Fruit fly (Drosophila melanogaster) whole organism, embryonic: ENCODE data around the gene Jon99Ciii.
A peak's percentile ranks its signal among the peaks of the same experiment; 100 is the strongest.

Experiments used
- Asciz ChIP-seq: fragments of 200-800 bp; sonication (Bioruptor generic); optimal IDR thresholded peaks from 2 replicates; lab custom pipeline; 2017; ENCODE audit warnings: missing biosample characterization, mild to moderate bottlenecking, missing genetic modification characterization, missing genetic modification reagents
- Bdp1 ChIP-seq: fragments of 200-800 bp; sonication (Bioruptor generic); optimal IDR thresholded peaks from 3 replicates; lab custom pipeline; 2016; ENCODE audit warnings: missing biosample characterization, missing genetic modification characterization
- CG11247 ChIP-seq: fragments of 200-800 bp; sonication (Bioruptor generic); IDR thresholded peaks from 2 replicates; pipeline ENCODE4 v1.3.6; 2022; ENCODE audit warnings: missing biosample characterization, missing genetic modification characterization
- CG11723 ChIP-seq: fragments of 200-800 bp; sonication (Bioruptor generic); optimal IDR thresholded peaks from 2 replicates; lab custom pipeline; 2017; ENCODE audit warnings: missing biosample characterization, mild to moderate bottlenecking, missing genetic modification characterization
- CG1233 ChIP-seq: fragments of 200-800 bp; sonication (Bioruptor generic); optimal IDR thresholded peaks from 4 replicates; lab custom pipeline; 2018; ENCODE audit warnings: missing biosample characterization, mild to moderate bottlenecking, missing genetic modification characterization
- CG14441 ChIP-seq: fragments of 200-800 bp; sonication (Bioruptor generic); IDR thresholded peaks from 2 replicates; pipeline ENCODE4 v1.3.6; 2022; ENCODE audit warnings: missing biosample characterization, missing genetic modification characterization
- CG14667 ChIP-seq: fragments of 200-800 bp; sonication (Bioruptor generic); IDR thresholded peaks from 2 replicates; pipeline ENCODE4 v1.3.6; 2022; ENCODE audit warnings: missing biosample characterization, missing genetic modification characterization
- CG17568 ChIP-seq: fragments of 200-800 bp; sonication (Bioruptor generic); optimal IDR thresholded peaks from 2 replicates; lab custom pipeline; 2018; ENCODE audit warnings: missing biosample characterization, mild to moderate bottlenecking, missing genetic modification characterization, moderate library complexity
- CG1832 ChIP-seq: fragments of 200-800 bp; sonication (Bioruptor generic); optimal IDR thresholded peaks from 2 replicates; lab custom pipeline; 2017; ENCODE audit warnings: missing biosample characterization, mild to moderate bottlenecking, missing genetic modification characterization, inconsistent platforms
- CG3407 ChIP-seq: fragments of 200-800 bp; sonication (Bioruptor generic); optimal IDR thresholded peaks from 2 replicates; lab custom pipeline; 2018; ENCODE audit warnings: missing biosample characterization, mild to moderate bottlenecking, missing genetic modification characterization
- CG34224 ChIP-seq: fragments of 200-800 bp; sonication (Bioruptor generic); IDR thresholded peaks from 3 replicates; pipeline ENCODE4 v1.3.6; 2022; ENCODE audit warnings: missing biosample characterization, missing genetic modification characterization; ENCODE audit not compliant: partially characterized antibody
- CG3726 ChIP-seq: fragments of 200-800 bp; sonication (Bioruptor generic); IDR thresholded peaks from 3 replicates; pipeline ENCODE4, ENCODE4 v1.3.6; 2022; ENCODE audit warnings: missing biosample characterization, missing genetic modification characterization
- CG3847 ChIP-seq: fragments of 200-800 bp; sonication (Bioruptor generic); IDR thresholded peaks from 2 replicates; pipeline ENCODE4 v1.3.6; 2022; ENCODE audit warnings: missing biosample characterization, missing genetic modification characterization
- CG6683 ChIP-seq: fragments of 200-800 bp; sonication (Bioruptor generic); optimal IDR thresholded peaks from 2 replicates; lab custom pipeline; 2017; ENCODE audit warnings: missing biosample characterization, mild to moderate bottlenecking, missing genetic modification characterization, missing genetic modification reagents
- CG7839 ChIP-seq: fragments of 200-800 bp; sonication (Bioruptor generic); optimal IDR thresholded peaks from 3 replicates; lab custom pipeline; 2018; ENCODE audit warnings: missing biosample characterization, mild to moderate bottlenecking, missing genetic modification characterization, moderate library complexity
- Camta ChIP-seq: fragments of 200-800 bp; sonication (Bioruptor generic); optimal IDR thresholded peaks from 2 replicates; lab custom pipeline; 2016; ENCODE audit warnings: missing biosample characterization, missing genetic modification characterization
- Ets97D ChIP-seq: fragments of 200-800 bp; sonication (Bioruptor generic); optimal IDR thresholded peaks from 3 replicates; lab custom pipeline; 2016; ENCODE audit warnings: missing biosample characterization, missing genetic modification characterization
- HLHmδ ChIP-seq: fragments of 200-800 bp; sonication (Bioruptor generic); optimal IDR thresholded peaks from 2 replicates; lab custom pipeline; 2018; ENCODE audit warnings: missing biosample characterization, mild to moderate bottlenecking, missing genetic modification characterization, moderate library complexity
- Hr3 ChIP-seq: fragments of 200-800 bp; sonication (Bioruptor generic); optimal IDR thresholded peaks from 3 replicates; lab custom pipeline; 2016; ENCODE audit warnings: missing biosample characterization, missing genetic modification characterization
- Hr78 ChIP-seq, 2 experiments: fragments of 200-800 bp in 1 of 2; fragments of >200 bp in 1 of 2; sonication (Bioruptor generic) in 1 of 2; optimal IDR thresholded peaks; 2 replicates each; lab custom pipeline; 2017 to 2019; ENCODE audit warnings: missing biosample characterization in 2 of 2, missing genetic modification characterization in 2 of 2, mild to moderate bottlenecking in 1 of 2, moderate library complexity in 1 of 2
- Kr ChIP-seq: fragments of 200-800 bp; sonication (Bioruptor generic); optimal IDR thresholded peaks from 2 replicates; lab custom pipeline; 2017; ENCODE audit warnings: missing biosample characterization, mild to moderate bottlenecking, missing genetic modification characterization
- Mrtf ChIP-seq: fragments of 200-800 bp; sonication (Bioruptor generic); IDR thresholded peaks from 3 replicates; pipeline ENCODE4 v1.3.6; 2022; ENCODE audit warnings: missing biosample characterization, missing genetic modification characterization
- Oli ChIP-seq: fragments of 200-800 bp; sonication (Bioruptor generic); optimal IDR thresholded peaks from 2 replicates; lab custom pipeline; 2018; ENCODE audit warnings: missing biosample characterization, mild to moderate bottlenecking, missing genetic modification characterization, moderate library complexity
- Ravus ChIP-seq: fragments of 200-800 bp; sonication (Bioruptor generic); IDR thresholded peaks from 2 replicates; pipeline ENCODE4 v1.3.6; 2022; ENCODE audit warnings: missing biosample characterization, missing genetic modification characterization
- Rfx ChIP-seq: fragments of 200-800 bp; sonication (Bioruptor generic); IDR thresholded peaks from 2 replicates; pipeline ENCODE4 v1.3.6; 2022; ENCODE audit warnings: missing biosample characterization, missing genetic modification characterization
- Taf1 ChIP-seq: fragments of 200-800 bp; sonication (Bioruptor generic); IDR thresholded peaks from 2 replicates; pipeline ENCODE4 v1.3.6; 2022; ENCODE audit warnings: missing biosample characterization, missing genetic modification characterization
- Usf ChIP-seq: fragments of 200-800 bp; sonication (Bioruptor generic); optimal IDR thresholded peaks from 2 replicates; lab custom pipeline; 2017; ENCODE audit warnings: missing genotype, missing biosample characterization, missing genetic modification characterization
- Xbp1 ChIP-seq: fragments of 200-800 bp; sonication (Bioruptor generic); optimal IDR thresholded peaks from 3 replicates; lab custom pipeline; 2016; ENCODE audit warnings: missing biosample characterization, mild to moderate bottlenecking, missing genetic modification characterization
- abd-A ChIP-seq: fragments of 200-800 bp; sonication (Bioruptor generic); optimal IDR thresholded peaks from 3 replicates; lab custom pipeline; 2019; ENCODE audit warnings: missing biosample characterization, mild to moderate bottlenecking, missing genetic modification characterization, moderate library complexity
- al ChIP-seq: fragments of 200-800 bp; sonication (Bioruptor generic); IDR thresholded peaks from 2 replicates; pipeline ENCODE4 v1.3.6; 2022; ENCODE audit warnings: missing biosample characterization, missing genetic modification characterization
- aop ChIP-seq: fragments of 200-800 bp; sonication (Bioruptor generic); IDR thresholded peaks from 2 replicates; pipeline ENCODE4 v1.3.6; 2022; ENCODE audit warnings: missing biosample characterization, missing genetic modification characterization
- ase ChIP-seq: fragments of 200-800 bp; sonication (Bioruptor generic); IDR thresholded peaks from 3 replicates; pipeline ENCODE4 v1.3.6; 2022; ENCODE audit warnings: missing biosample characterization, missing genetic modification characterization
- ash1 ChIP-seq: fragments of 200-800 bp; sonication (Bioruptor generic); optimal IDR thresholded peaks from 2 replicates; lab custom pipeline; 2018; ENCODE audit warnings: missing biosample characterization, mild to moderate bottlenecking, missing genetic modification characterization
- chinmo ChIP-seq: fragments of 200-800 bp; sonication (Bioruptor generic); IDR thresholded peaks from 4 replicates; pipeline ENCODE4 v1.3.6; 2022; ENCODE audit warnings: missing biosample characterization, missing genetic modification characterization; ENCODE audit not compliant: partially characterized antibody
- croc ChIP-seq: fragments of 200-800 bp; sonication (Bioruptor generic); conservative IDR thresholded peaks from 3 replicates; pipeline ENCODE4 v1.3.6; 2022; ENCODE audit warnings: missing biosample characterization, missing genetic modification characterization
- crp ChIP-seq, 2 experiments: fragments of 200-800 bp; sonication (Bioruptor generic); optimal IDR thresholded peaks; 2 replicates in 1 of 2; 3 replicates in 1 of 2; lab custom pipeline; 2017; ENCODE audit warnings: missing biosample characterization in 2 of 2, missing genetic modification characterization in 2 of 2, mild to moderate bottlenecking in 1 of 2, moderate library complexity in 1 of 2
- dm ChIP-seq: fragments of 200-800 bp; sonication (Bioruptor generic); optimal IDR thresholded peaks from 3 replicates; lab custom pipeline; 2016; ENCODE audit warnings: missing biosample characterization, missing genetic modification characterization
- dpn ChIP-seq, 2 experiments: fragments of 200-800 bp; sonication (Bioruptor generic); optimal IDR thresholded peaks; 3 replicates each; lab custom pipeline; 2016; ENCODE audit warnings: missing biosample characterization in 2 of 2, missing genetic modification characterization in 2 of 2
- exex ChIP-seq: fragments of 200-800 bp; sonication (Bioruptor generic); optimal IDR thresholded peaks from 4 replicates; lab custom pipeline; 2018; ENCODE audit warnings: missing biosample characterization, mild to moderate bottlenecking, missing genetic modification characterization, moderate library complexity
- gce ChIP-seq: fragments of 200-800 bp; sonication (Bioruptor generic); IDR thresholded peaks from 3 replicates; pipeline ENCODE4 v1.3.6; 2022; ENCODE audit warnings: missing biosample characterization, missing genetic modification characterization
- gem ChIP-seq: fragments of 200-800 bp; sonication (Bioruptor generic); optimal IDR thresholded peaks from 2 replicates; lab custom pipeline; 2019; ENCODE audit warnings: missing biosample characterization, mild to moderate bottlenecking, missing genetic modification characterization, moderate library complexity
- grn ChIP-seq: fragments of 200-800 bp; sonication (Bioruptor generic); optimal IDR thresholded peaks from 3 replicates; lab custom pipeline; 2017; ENCODE audit warnings: missing biosample characterization, missing genetic modification characterization
- kah ChIP-seq: fragments of 200-800 bp; sonication (Bioruptor generic); optimal IDR thresholded peaks from 2 replicates; lab custom pipeline; 2018; ENCODE audit warnings: missing biosample characterization, mild to moderate bottlenecking, missing genetic modification characterization
- klu ChIP-seq: fragments of 200-800 bp; sonication (Bioruptor generic); IDR thresholded peaks from 2 replicates; pipeline ENCODE4 v1.3.6; 2022; ENCODE audit warnings: missing biosample characterization, missing genetic modification characterization
- lilli ChIP-seq: fragments of 200-800 bp; sonication (Bioruptor generic); optimal IDR thresholded peaks from 3 replicates; lab custom pipeline; 2016; ENCODE audit warnings: missing biosample characterization, missing genetic modification characterization
- pho ChIP-seq: fragments of 200-800 bp; sonication (Bioruptor generic); optimal IDR thresholded peaks from 2 replicates; lab custom pipeline; 2016; ENCODE audit warnings: missing biosample characterization, missing genetic modification characterization
- scrt ChIP-seq: fragments of 200-800 bp; sonication (Bioruptor generic); optimal IDR thresholded peaks from 2 replicates; lab custom pipeline; 2018; ENCODE audit warnings: missing biosample characterization, mild to moderate bottlenecking, missing genetic modification characterization, moderate library complexity
- sr ChIP-seq: fragments of 200-800 bp; sonication (Bioruptor generic); IDR thresholded peaks from 3 replicates; pipeline ENCODE4 v1.3.6; 2022; ENCODE audit warnings: missing biosample characterization, missing genetic modification characterization
- tgo ChIP-seq: fragments of 200-800 bp; sonication (Bioruptor generic); IDR thresholded peaks from 3 replicates; pipeline ENCODE4 v1.3.6; 2022; ENCODE audit warnings: missing biosample characterization, missing genetic modification characterization
- tna ChIP-seq: fragments of 200-800 bp; sonication (Bioruptor generic); IDR thresholded peaks from 2 replicates; pipeline ENCODE4 v1.3.6; 2022; ENCODE audit warnings: missing biosample characterization, missing genetic modification characterization; ENCODE audit not compliant: partially characterized antibody
- trh ChIP-seq: fragments of 200-800 bp; sonication (Bioruptor generic); optimal IDR thresholded peaks from 2 replicates; lab custom pipeline; 2016; ENCODE audit warnings: missing biosample characterization, missing genetic modification characterization
- usp ChIP-seq: fragments of >200 bp; optimal IDR thresholded peaks from 2 replicates; lab custom pipeline; 2017; ENCODE audit warnings: missing biosample characterization, missing genetic modification characterization

Jon99Ciii gene

dm6 chr3R:29898588-29898987 is 23.4 kb upstream of the Jon99Ciii start (continued):
- TF ChIP-seq al (GFP tag; lab: Robert Waterston, UW): peak; percentile 34; the same call in 1 of the 2 replicates
- no peak for TF ChIP-seq dm (GFP tag; lab: Kevin White, UChicago)
- TF ChIP-seq CG11247 (GFP tag; lab: Robert Waterston, UW): no peak
- no peak for TF ChIP-seq Mrtf (GFP tag; lab: Robert Waterston, UW)
- TF ChIP-seq Usf (GFP tag; lab: Kevin White, UChicago): no peak
- TF ChIP-seq CG3726 (GFP tag; lab: Robert Waterston, UW): no peak
- no peak for TF ChIP-seq pho
- TF ChIP-seq chinmo (GFP tag; lab: Robert Waterston, UW): 0 out of 4 replicates have a peak, but pooled peaks have one; percentile 34
- no peak for TF ChIP-seq CG14441 (GFP tag; lab: Robert Waterston, UW)
- no peak for TF ChIP-seq tgo (GFP tag; lab: Robert Waterston, UW)
- TF ChIP-seq croc (GFP tag; lab: Robert Waterston, UW): no peak
- no peak for TF ChIP-seq Taf1
- no peak for TF ChIP-seq grn
- TF ChIP-seq tna (GFP tag; lab: Robert Waterston, UW): no peak
- TF ChIP-seq trh (GFP tag; lab: Kevin White, UChicago): no peak
- TF ChIP-seq CG34224 (GFP tag; lab: Robert Waterston, UW): no peak
- TF ChIP-seq CG17568 (GFP tag; lab: Kevin White, UChicago): no peak
- no peak for TF ChIP-seq usp (GFP tag; lab: Kevin White, UChicago)
- TF ChIP-seq crp (GFP tag; optimal IDR thresholded peaks at IDR 0.05; lab: Kevin White, UChicago): no peak
- no peak for TF ChIP-seq dpn (GFP tag; optimal IDR thresholded peaks at IDR 0.05; lab: Kevin White, UChicago)
- TF ChIP-seq Rfx (GFP tag; lab: Robert Waterston, UW): peak; percentile 47; the same call in 1 of the 2 replicates
- TF ChIP-seq aop (GFP tag; lab: Robert Waterston, UW): no peak
- TF ChIP-seq CG11723 (GFP tag; lab: Kevin White, UChicago): no peak
- no peak for TF ChIP-seq CG6683 (GFP tag; lab: Kevin White, UChicago)
- TF ChIP-seq Oli (tag; lab: Kevin White, UChicago): no peak
- TF ChIP-seq CG14667 (GFP tag; lab: Robert Waterston, UW): no peak
- no peak for TF ChIP-seq Bdp1 (GFP tag; lab: Kevin White, UChicago)
- TF ChIP-seq CG1233 (GFP tag; lab: Kevin White, UChicago): no peak
- no peak for TF ChIP-seq ash1
- TF ChIP-seq Hr78 (GFP tag; optimal IDR thresholded peaks at IDR 0.05; lab: Kevin White, UChicago): no peak
- no peak for TF ChIP-seq abd-A (tag; lab: Kevin White, UChicago)
- TF ChIP-seq CG3407 (GFP tag; lab: Kevin White, UChicago): no peak
- TF ChIP-seq Hr3 (GFP tag; lab: Kevin White, UChicago): no peak
- no peak for TF ChIP-seq scrt (GFP tag; lab: Kevin White, UChicago)
- peak; percentile 23 for TF ChIP-seq gem (tag; lab: Kevin White, UChicago)
- TF ChIP-seq HLHmδ (GFP tag; lab: Kevin White, UChicago): no peak
- TF ChIP-seq Xbp1 (GFP tag; lab: Kevin White, UChicago): no peak
- TF ChIP-seq Ets97D (GFP tag; lab: Kevin White, UChicago): no peak
- no peak for TF ChIP-seq klu
- TF ChIP-seq sr (GFP tag; lab: Robert Waterston, UW): no peak
- no peak for TF ChIP-seq Camta (GFP tag; lab: Kevin White, UChicago)
- TF ChIP-seq lilli (GFP tag; lab: Kevin White, UChicago): peak; percentile 5
- no peak for TF ChIP-seq Ravus
- TF ChIP-seq CG3847 (GFP tag; lab: Robert Waterston, UW): no peak
- no peak for TF ChIP-seq exex (tag; lab: Kevin White, UChicago)
- no peak for TF ChIP-seq kah (GFP tag; lab: Kevin White, UChicago)
- TF ChIP-seq CG1832 (GFP tag; lab: Kevin White, UChicago): no peak
- TF ChIP-seq ase (GFP tag; lab: Robert Waterston, UW): no peak
- TF ChIP-seq CG7839 (tag; lab: Kevin White, UChicago): no peak
- TF ChIP-seq Asciz: no peak
- TF ChIP-seq Kr: no peak
- TF ChIP-seq gce (GFP tag; lab: Robert Waterston, UW): no peak
